Fruit fly (Drosophila melanogaster) whole organism: ENCODE measurements around the gene AP-1sigma.

Source experiments
- CG8478 ChIP-seq: fragments of >200 bp; optimal IDR thresholded peaks from 2 replicates; lab custom pipeline; 2018; ENCODE audit warnings: inconsistent platforms
- Dll ChIP-seq: fragments of >200 bp; optimal IDR thresholded peaks from 2 replicates; lab custom pipeline; 2017
- EcR ChIP-seq, 2 experiments: fragments of >200 bp; optimal IDR thresholded peaks; 2 replicates each; lab custom pipeline; 2017; ENCODE audit warnings: missing biosample characterization in 2 of 2, missing genetic modification characterization in 2 of 2, missing genetic modification reagents in 2 of 2
- pan ChIP-seq: fragments of >200 bp; optimal IDR thresholded peaks from 2 replicates; lab custom pipeline; 2017
- psq ChIP-seq: fragments of >200 bp; optimal IDR thresholded peaks from 2 replicates; lab custom pipeline; 2017
- usp ChIP-seq: fragments of >200 bp; optimal IDR thresholded peaks from 2 replicates; lab custom pipeline; 2017; ENCODE audit warnings: missing biosample characterization, missing genetic modification characterization, mixed read lengths

DNA sequence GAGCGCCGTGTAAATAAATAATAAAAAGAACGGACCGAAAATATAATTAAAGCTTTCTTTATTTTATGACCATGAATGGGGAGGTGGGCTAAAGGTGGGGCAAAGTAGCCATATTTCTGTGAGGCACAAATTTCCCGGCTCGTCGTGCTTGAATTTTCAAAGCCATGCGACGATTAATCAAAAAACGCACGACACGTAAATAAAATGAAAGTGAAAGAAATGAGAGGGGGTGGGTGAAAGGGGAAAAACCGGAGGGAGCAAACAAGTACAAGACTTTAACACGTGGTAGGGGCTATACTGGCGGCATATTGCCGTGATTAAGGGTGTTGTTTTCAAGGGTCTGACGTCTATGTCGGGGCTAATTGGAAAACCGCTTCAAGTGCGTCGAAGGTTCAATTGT is 42.7 kb downstream of the AP-1sigma start:
- TF ChIP-seq usp: no peak
- no peak for TF ChIP-seq psq
- TF ChIP-seq Dll (lab: Kevin White, UChicago): no peak
- no peak for TF ChIP-seq CG8478 (lab: Kevin White, UChicago)
- TF ChIP-seq pan (lab: Kevin White, UChicago): no peak
- TF ChIP-seq EcR (GFP tag; optimal IDR thresholded peaks at IDR 0.05; lab: Kevin White, UChicago): no peak
